Worm (Caenorhabditis elegans) whole organism, L1 larva: Measurements from ENCODE around the gene dlc-5.
A peak's percentile ranks its signal among the peaks of the same experiment; 100 is the strongest.

ENCODE experiments used
- C04F5.9 ChIP-seq: sonication (generic microtip); optimal IDR thresholded peaks from 2 replicates; lab custom pipeline; 2016; ENCODE audit warnings: missing genetic modification characterization, missing compliant biosample characterization
- C16A3.4 ChIP-seq: fragments of 150-350 bp; optimal IDR thresholded peaks from 2 replicates; lab custom pipeline; 2014; ENCODE audit warnings: missing biosample characterization, missing genetic modification characterization
- C34B4.2 ChIP-seq: sonication (generic microtip); optimal IDR thresholded peaks from 2 replicates; lab custom pipeline; 2017; ENCODE audit warnings: mild to moderate bottlenecking, missing genetic modification characterization, missing compliant biosample characterization
- Y116A8C.19 ChIP-seq: sonication (generic microtip); optimal IDR thresholded peaks from 2 replicates; lab custom pipeline; 2016; ENCODE audit warnings: missing compliant biosample characterization, missing genetic modification characterization, borderline replicate concordance
- aha-1 ChIP-seq: fragments of 150-350 bp; optimal IDR thresholded peaks from 2 replicates; lab custom pipeline; 2014; ENCODE audit warnings: missing biosample characterization, missing genetic modification characterization
- alr-1 ChIP-seq: fragments of 200-800 bp; sonication (Bioruptor generic); optimal IDR thresholded peaks from 2 replicates; lab custom pipeline; 2018; ENCODE audit warnings: borderline replicate concordance, mild to moderate bottlenecking, missing genetic modification characterization, missing compliant biosample characterization
- aly-2 ChIP-seq: fragments of 150-350 bp; optimal IDR thresholded peaks from 2 replicates; lab custom pipeline; 2014; ENCODE audit warnings: missing biosample characterization, missing genetic modification characterization
- ama-1 ChIP-seq: fragments of 150-350 bp; optimal IDR thresholded peaks from 2 replicates; lab custom pipeline; 2014
- blmp-1 ChIP-seq: fragments of 150-350 bp; optimal IDR thresholded peaks from 2 replicates; lab custom pipeline; 2014; ENCODE audit warnings: missing biosample characterization, missing genetic modification characterization
- ceh-63 ChIP-seq: fragments of 200-800 bp; sonication (Bioruptor generic); optimal IDR thresholded peaks from 2 replicates; lab custom pipeline; 2018; ENCODE audit warnings: mild to moderate bottlenecking, missing genetic modification characterization, missing compliant biosample characterization
- ceh-8 ChIP-seq: fragments of 200-800 bp; sonication (Bioruptor generic); optimal IDR thresholded peaks from 2 replicates; lab custom pipeline; 2018; ENCODE audit warnings: mild to moderate bottlenecking, missing genetic modification characterization, moderate library complexity, missing compliant biosample characterization
- ceh-82 ChIP-seq, 3 experiments: fragments of 150-350 bp in 1 of 3; sonication (generic microtip) in 2 of 3; optimal IDR thresholded peaks; 2 replicates each; lab custom pipeline; 2014 to 2017; ENCODE audit warnings: missing biosample characterization in 3 of 3, missing genetic modification characterization in 3 of 3
- ceh-88 ChIP-seq: fragments of 200-800 bp; sonication (Bioruptor generic); IDR thresholded peaks from 2 replicates; pipeline ENCODE4 v1.3.6; 2022; ENCODE audit warnings: missing genetic modification characterization, missing compliant biosample characterization
- ceh-90 ChIP-seq: sonication (generic microtip); optimal IDR thresholded peaks from 2 replicates; lab custom pipeline; 2016; ENCODE audit warnings: missing genetic modification characterization, missing compliant biosample characterization
- ces-1 ChIP-seq: fragments of 150-350 bp; optimal IDR thresholded peaks from 2 replicates; lab custom pipeline; 2014; ENCODE audit warnings: missing biosample characterization, missing genetic modification reagents, missing genetic modification characterization
- dpl-1 ChIP-seq, 3 experiments: fragments of 150-350 bp in 2 of 3; sonication (generic microtip) in 1 of 3; optimal IDR thresholded peaks; 2 replicates each; lab custom pipeline; 2014 to 2017; ENCODE audit warnings: missing biosample characterization in 3 of 3, missing genetic modification characterization in 3 of 3, missing genetic modification reagents in 3 of 3
- efl-3 ChIP-seq: fragments of 200-800 bp; sonication (Bioruptor generic); optimal IDR thresholded peaks from 2 replicates; lab custom pipeline; 2018; ENCODE audit warnings: mild to moderate bottlenecking, missing genetic modification characterization, missing compliant biosample characterization
- egl-27 ChIP-seq, 2 experiments: fragments of 150-350 bp in 1 of 2; sonication (generic microtip); optimal IDR thresholded peaks; 3 replicates each; lab custom pipeline; 2017 to 2018; ENCODE audit warnings: missing biosample characterization in 2 of 2, missing genetic modification characterization in 2 of 2, missing genetic modification reagents in 2 of 2
- elt-3 ChIP-seq, 6 experiments: fragments of 150-350 bp in 1 of 6; sonication (generic microtip); optimal IDR thresholded peaks; 2 replicates each; lab custom pipeline; 2017 to 2018; ENCODE audit warnings: missing biosample characterization in 6 of 6, missing genetic modification characterization in 6 of 6, inconsistent platforms in 1 of 6
- ets-5 ChIP-seq: fragments of 200-800 bp; sonication (Bioruptor generic); IDR thresholded peaks from 2 replicates; pipeline ENCODE4 v1.3.6; 2022; ENCODE audit warnings: missing genetic modification characterization, missing compliant biosample characterization
- fkh-10 ChIP-seq: sonication (generic microtip); optimal IDR thresholded peaks from 2 replicates; lab custom pipeline; 2017; ENCODE audit warnings: missing biosample characterization, missing genetic modification reagents, missing genetic modification characterization
- fkh-4 ChIP-seq: sonication (generic microtip); optimal IDR thresholded peaks from 2 replicates; lab custom pipeline; 2016; ENCODE audit warnings: missing compliant biosample characterization, missing genetic modification characterization, borderline replicate concordance
- fos-1 ChIP-seq: fragments of 150-350 bp; optimal IDR thresholded peaks from 2 replicates; lab custom pipeline; 2014; ENCODE audit warnings: missing biosample characterization, missing genetic modification characterization
- hpl-2 ChIP-seq: fragments of 150-350 bp; optimal IDR thresholded peaks from 2 replicates; lab custom pipeline; 2014; ENCODE audit warnings: missing biosample characterization, missing genetic modification reagents, missing genetic modification characterization
- irx-1 ChIP-seq: sonication (generic microtip); optimal IDR thresholded peaks from 2 replicates; lab custom pipeline; 2016; ENCODE audit warnings: missing genetic modification characterization, missing compliant biosample characterization
- isw-1 ChIP-seq: fragments of 200-800 bp; sonication (Bioruptor generic); IDR thresholded peaks from 2 replicates; pipeline ENCODE4 v1.3.6; 2022; ENCODE audit warnings: missing genetic modification characterization, missing compliant biosample characterization
- lin-35 ChIP-seq, 2 experiments: fragments of 150-350 bp; optimal IDR thresholded peaks; 2 replicates each; lab custom pipeline; 2014; ENCODE audit warnings: missing biosample characterization in 2 of 2, missing genetic modification characterization in 2 of 2, missing genetic modification reagents in 2 of 2
- lin-39 ChIP-seq: fragments of 150-350 bp; optimal IDR thresholded peaks from 2 replicates; lab custom pipeline; 2014; ENCODE audit warnings: missing biosample characterization, missing genetic modification reagents, missing genetic modification characterization
- mab-9 ChIP-seq: fragments of 200-800 bp; sonication (Bioruptor generic); IDR thresholded peaks from 2 replicates; pipeline ENCODE4 v1.3.6; 2022; ENCODE audit warnings: missing genetic modification reagents, missing genetic modification characterization, missing compliant biosample characterization
- mef-2 ChIP-seq: fragments of 150-350 bp; optimal IDR thresholded peaks from 2 replicates; lab custom pipeline; 2014; ENCODE audit warnings: missing biosample characterization, missing genetic modification characterization
- mep-1 ChIP-seq: fragments of 150-350 bp; optimal IDR thresholded peaks from 2 replicates; lab custom pipeline; 2014; ENCODE audit warnings: missing biosample characterization, missing genetic modification characterization
- nhr-11 ChIP-seq: fragments of 150-350 bp; optimal IDR thresholded peaks from 2 replicates; lab custom pipeline; 2014; ENCODE audit warnings: missing biosample characterization, missing genetic modification characterization
- nhr-12 ChIP-seq: sonication (generic microtip); optimal IDR thresholded peaks from 2 replicates; lab custom pipeline; 2017; ENCODE audit warnings: missing biosample characterization, missing genetic modification characterization
- nhr-20 ChIP-seq: sonication (generic microtip); optimal IDR thresholded peaks from 2 replicates; lab custom pipeline; 2016; ENCODE audit warnings: mild to moderate bottlenecking, missing genetic modification characterization, missing compliant biosample characterization
- nhr-28 ChIP-seq: fragments of 150-350 bp; optimal IDR thresholded peaks from 2 replicates; lab custom pipeline; 2014; ENCODE audit warnings: missing biosample characterization, missing genetic modification characterization
- nhr-47 ChIP-seq: sonication (generic microtip); optimal IDR thresholded peaks from 2 replicates; lab custom pipeline; 2016; ENCODE audit warnings: mild to moderate bottlenecking, missing genetic modification characterization, moderate library complexity, missing compliant biosample characterization
- nhr-76 ChIP-seq: sonication (generic microtip); optimal IDR thresholded peaks from 2 replicates; lab custom pipeline; 2017; ENCODE audit warnings: missing biosample characterization, missing genetic modification characterization
- nhr-77 ChIP-seq: fragments of 150-350 bp; optimal IDR thresholded peaks from 2 replicates; lab custom pipeline; 2014; ENCODE audit warnings: missing biosample characterization, missing genetic modification characterization
- nhr-84 ChIP-seq: sonication (generic microtip); optimal IDR thresholded peaks from 2 replicates; lab custom pipeline; 2017; ENCODE audit warnings: missing biosample characterization, missing genetic modification characterization
- nhr-90 ChIP-seq: sonication (generic microtip); optimal IDR thresholded peaks from 2 replicates; lab custom pipeline; 2016; ENCODE audit warnings: mild to moderate bottlenecking, missing genetic modification characterization, missing compliant biosample characterization; ENCODE audit not compliant: poor library complexity
- pag-3 ChIP-seq: sonication (generic microtip); optimal IDR thresholded peaks from 2 replicates; lab custom pipeline; 2017; ENCODE audit warnings: missing genetic modification characterization, mild to moderate bottlenecking, missing compliant biosample characterization, antibody characterized with exemption, borderline replicate concordance; ENCODE audit not compliant: insufficient read depth
- pax-3 ChIP-seq: fragments of 200-800 bp; sonication (Bioruptor generic); optimal IDR thresholded peaks from 2 replicates; lab custom pipeline; 2018; ENCODE audit warnings: mild to moderate bottlenecking, missing genetic modification characterization, moderate library complexity, missing compliant biosample characterization
- pqm-1 ChIP-seq: sonication (generic microtip); optimal IDR thresholded peaks from 3 replicates; lab custom pipeline; 2017; ENCODE audit warnings: missing biosample characterization, missing genetic modification characterization
- skn-1 ChIP-seq: fragments of 150-350 bp; optimal IDR thresholded peaks from 2 replicates; lab custom pipeline; 2014; ENCODE audit warnings: missing biosample characterization, missing genetic modification characterization
- snpc-4 ChIP-seq: fragments of 150-350 bp; optimal IDR thresholded peaks from 2 replicates; lab custom pipeline; 2014; ENCODE audit warnings: missing biosample characterization, missing genetic modification characterization
- sox-4 ChIP-seq: sonication (generic microtip); optimal IDR thresholded peaks from 2 replicates; lab custom pipeline; 2016; ENCODE audit warnings: missing genetic modification characterization, missing compliant biosample characterization
- sptf-1 ChIP-seq: fragments of 150-350 bp; optimal IDR thresholded peaks from 2 replicates; lab custom pipeline; 2014; ENCODE audit warnings: missing biosample characterization, missing genetic modification characterization
- sup-37 ChIP-seq: fragments of 200-800 bp; sonication (Bioruptor generic); optimal IDR thresholded peaks from 2 replicates; lab custom pipeline; 2018; ENCODE audit warnings: mild to moderate bottlenecking, missing genetic modification characterization, missing compliant biosample characterization
- tlp-1 ChIP-seq: fragments of 150-350 bp; optimal IDR thresholded peaks from 2 replicates; lab custom pipeline; 2014; ENCODE audit warnings: missing biosample characterization, missing genetic modification characterization
- unc-130 ChIP-seq: fragments of 150-350 bp; optimal IDR thresholded peaks from 2 replicates; lab custom pipeline; 2017; ENCODE audit warnings: missing biosample characterization, missing genetic modification characterization, inconsistent platforms
- vab-15 ChIP-seq: sonication (generic microtip); optimal IDR thresholded peaks from 2 replicates; lab custom pipeline; 2017; ENCODE audit warnings: missing genotype, mild to moderate bottlenecking, missing genetic modification characterization, missing compliant biosample characterization
- xbp-1 ChIP-seq: sonication (generic microtip); optimal IDR thresholded peaks from 2 replicates; lab custom pipeline; 2016; ENCODE audit warnings: missing genetic modification characterization, missing compliant biosample characterization
- zag-1 ChIP-seq: fragments of 150-350 bp; optimal IDR thresholded peaks from 2 replicates; lab custom pipeline; 2014; ENCODE audit warnings: missing biosample characterization, missing genetic modification characterization
- ztf-11 ChIP-seq, 2 experiments: sonication (generic microtip); optimal IDR thresholded peaks; 2 replicates each; lab custom pipeline; 2016 to 2017; ENCODE audit warnings: missing genetic modification characterization in 2 of 2, missing biosample characterization in 1 of 2, missing compliant biosample characterization in 1 of 2

dlc-5 gene

DNA sequence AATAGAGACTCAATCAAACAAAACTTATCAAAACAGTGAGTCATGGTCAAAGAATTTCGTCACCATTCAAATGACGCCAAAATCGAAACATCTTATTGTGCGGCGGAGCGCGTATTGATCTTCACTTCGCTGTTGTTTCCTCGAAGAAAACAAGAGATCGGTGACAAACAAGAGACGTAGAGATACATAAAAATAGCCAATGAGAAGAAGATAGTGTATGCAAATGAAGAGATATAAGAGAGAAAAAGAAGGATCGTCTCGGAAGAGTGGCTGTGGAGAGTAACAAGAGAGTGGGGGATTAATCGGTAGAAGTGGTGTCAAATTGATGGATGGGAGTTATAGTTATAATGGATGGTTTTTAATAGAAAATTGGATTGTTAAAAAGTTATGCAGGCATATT, 36.7 kb downstream of the dlc-5 start:
- TF ChIP-seq ceh-88 (GFP tag; lab: Robert Waterston, UW) (no peak), aha-1 (no peak), nhr-20 (tag; lab: Kevin White, UChicago) (peak; percentile 43), fkh-4 (tag; lab: Kevin White, UChicago) (no peak), Y116A8C.19 (tag; lab: Kevin White, UChicago) (no peak), blmp-1 (tag; lab: Kevin White, UChicago) (peak; percentile 75), ceh-8 (GFP tag; lab: Kevin White, UChicago) (no peak), efl-3 (GFP tag; lab: Kevin White, UChicago) (no peak), skn-1 (tag; lab: Kevin White, UChicago) (peak; percentile 22), pag-3 (tag; lab: Kevin White, UChicago) (no peak), nhr-77 (no peak), mef-2 (tag; lab: Kevin White, UChicago) (no peak), ztf-11 (tag; optimal IDR thresholded peaks at IDR 0.05; lab: Kevin White, UChicago) (no peak), lin-35 (GFP tag; optimal IDR thresholded peaks at IDR 0.05; lab: Kevin White, UChicago) (peak; percentile 21 to 52), nhr-12 (tag; lab: Kevin White, UChicago) (no peak), vab-15 (no peak), aly-2 (tag; lab: Kevin White, UChicago) (no peak), ces-1 (GFP tag; lab: Kevin White, UChicago) (no peak), sptf-1 (tag; lab: Kevin White, UChicago) (no peak), alr-1 (tag; lab: Kevin White, UChicago) (no peak), ceh-90 (tag; lab: Kevin White, UChicago) (no peak), unc-130 (tag; lab: Kevin White, UChicago) (no peak), fkh-10 (GFP tag; lab: Kevin White, UChicago) (peak; percentile 33), nhr-28 (tag; lab: Kevin White, UChicago) (no peak), ceh-82 (tag; optimal IDR thresholded peaks at IDR 0.05; lab: Kevin White, UChicago) (peak in 2 of 3 experiments; percentile 31 to 43), zag-1 (tag; lab: Kevin White, UChicago) (no peak), elt-3 (tag; optimal IDR thresholded peaks at IDR 0.05; lab: Kevin White, UChicago) (no peak), nhr-47 (peak; percentile 56), tlp-1 (tag; lab: Kevin White, UChicago) (no peak), irx-1 (tag; lab: Kevin White, UChicago) (peak; percentile 47), egl-27 (tag; optimal IDR thresholded peaks at IDR 0.05; lab: Kevin White, UChicago) (no peak), fos-1 (tag; lab: Kevin White, UChicago) (peak; percentile 42), mab-9 (no peak), snpc-4 (tag; lab: Kevin White, UChicago) (peak; percentile 30), C16A3.4 (tag; lab: Kevin White, UChicago) (peak; percentile 4), nhr-76 (tag; lab: Kevin White, UChicago) (no peak), xbp-1 (tag; lab: Kevin White, UChicago) (peak; percentile 2), sup-37 (no peak), nhr-90 (tag; lab: Kevin White, UChicago) (peak; percentile 25), pax-3 (tag; lab: Kevin White, UChicago) (no peak), lin-39 (tag; lab: Kevin White, UChicago) (peak; percentile 28), sox-4 (tag; lab: Kevin White, UChicago) (no peak), C34B4.2 (no peak), ets-5 (GFP tag; lab: Robert Waterston, UW) (no peak), pqm-1 (no peak), ama-1 (lab: Kevin White, UChicago) (no peak), C04F5.9 (tag; lab: Kevin White, UChicago) (no peak), nhr-11 (tag; lab: Kevin White, UChicago) (no peak), ceh-63 (no peak), isw-1 (no peak; the same call in 1 of the 2 replicates), hpl-2 (GFP tag; lab: Kevin White, UChicago) (no peak), nhr-84 (tag; lab: Kevin White, UChicago) (no peak), mep-1 (tag; lab: Kevin White, UChicago) (peak; percentile 85), dpl-1 (GFP tag; optimal IDR thresholded peaks at IDR 0.05; lab: Kevin White, UChicago) (peak; percentile 22 to 50 (median 27))
